Worm (Caenorhabditis elegans): ENCODE data around the gene T05C12.9.

DNA sequence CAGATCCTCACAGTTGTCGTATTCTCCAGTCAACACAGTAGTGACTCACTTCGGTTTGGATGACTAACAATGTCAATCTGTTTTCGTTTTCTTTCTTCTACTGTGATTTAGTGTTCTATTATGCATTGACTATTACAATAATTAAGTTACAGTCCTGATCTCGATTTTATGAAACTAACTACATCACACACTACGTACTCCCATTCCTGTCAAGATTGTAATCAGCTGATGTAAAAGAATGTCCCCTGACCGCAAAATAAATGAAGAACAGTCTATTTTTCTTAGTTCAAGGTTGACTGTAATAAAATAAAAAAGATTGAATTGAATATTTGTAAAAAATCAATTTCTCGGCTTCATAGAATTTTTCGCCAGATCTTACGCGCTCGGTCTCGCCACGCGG is 32.3 kb upstream of the T05C12.9 start:
- no peak for TF ChIP-seq dao-5 (tag; optimal IDR thresholded peaks at IDR 0.05)
- TF ChIP-seq him-1 (tag; optimal IDR thresholded peaks at IDR 0.05) = no peak
- no peak for TF ChIP-seq W03F9.2 (tag; optimal IDR thresholded peaks at IDR 0.05)
